Worm (Caenorhabditis elegans): ENCODE results near the gene ifc-2.

ce11 chrX:680920-681319 lies 26.2 kb upstream of the ifc-2 start, which contains the start of gene T19D7.7:
- TF ChIP-seq hlh-30 (tag; optimal IDR thresholded peaks at IDR 0.05; ENCODE audit: insufficient read depth) (no peak), ceh-48 (tag; optimal IDR thresholded peaks at IDR 0.05) (no peak), ceh-9 (tag; optimal IDR thresholded peaks at IDR 0.05) (no peak), K09A11.1 (tag; optimal IDR thresholded peaks at IDR 0.05; ENCODE audit: insufficient read depth) (no peak), rnt-1 (tag; optimal IDR thresholded peaks at IDR 0.05) (no peak), pag-3 (tag; optimal IDR thresholded peaks at IDR 0.05; ENCODE audit: borderline replicate concordance) (no peak), fkh-10 (GFP tag; optimal IDR thresholded peaks at IDR 0.05) (no peak), sdc-2 (tag; optimal IDR thresholded peaks at IDR 0.05) (no peak), elt-2 (tag; optimal IDR thresholded peaks at IDR 0.05) (no peak), pha-4 (tag; optimal IDR thresholded peaks at IDR 0.05) (no peak), unc-42 (tag; optimal IDR thresholded peaks at IDR 0.05) (no peak)

Data from whole organism, late embryonic.